Worm (Caenorhabditis elegans) whole organism, L3 larva: ENCODE data around the gene Y53F4A.2.

Experiments used
- R02D3.7 ChIP-seq: fragments of 150-350 bp; optimal IDR thresholded peaks from 2 replicates; lab custom pipeline; 2014; ENCODE audit warnings: missing biosample characterization, missing genetic modification characterization
- fkh-10 ChIP-seq: sonication (generic microtip); optimal IDR thresholded peaks from 2 replicates; lab custom pipeline; 2017; ENCODE audit warnings: missing biosample characterization, missing genetic modification reagents, missing genetic modification characterization
- fos-1 ChIP-seq: fragments of 150-350 bp; optimal IDR thresholded peaks from 2 replicates; lab custom pipeline; 2014; ENCODE audit warnings: missing biosample characterization, missing genetic modification characterization
- lin-15B ChIP-seq: fragments of 150-350 bp; optimal IDR thresholded peaks from 2 replicates; lab custom pipeline; 2014; ENCODE audit warnings: missing biosample characterization, missing genetic modification characterization
- mdl-1 ChIP-seq: fragments of 150-350 bp; optimal IDR thresholded peaks from 2 replicates; lab custom pipeline; 2014; ENCODE audit warnings: missing biosample characterization, missing genetic modification characterization
- mml-1 ChIP-seq: fragments of 150-350 bp; sonication (generic microtip); optimal IDR thresholded peaks from 3 replicates; lab custom pipeline; 2014; ENCODE audit warnings: missing biosample characterization, missing genetic modification characterization
- nhr-237 ChIP-seq: fragments of 150-350 bp; optimal IDR thresholded peaks from 2 replicates; lab custom pipeline; 2014; ENCODE audit warnings: missing biosample characterization, missing genetic modification characterization
- nhr-28 ChIP-seq: fragments of 150-350 bp; optimal IDR thresholded peaks from 2 replicates; lab custom pipeline; 2014; ENCODE audit warnings: missing biosample characterization, missing genetic modification characterization
- pha-4 ChIP-seq: fragments of 150-350 bp; optimal IDR thresholded peaks from 2 replicates; lab custom pipeline; 2014; ENCODE audit warnings: missing biosample characterization, missing genetic modification reagents, missing genetic modification characterization
- snpc-4 ChIP-seq: fragments of 150-350 bp; optimal IDR thresholded peaks from 2 replicates; lab custom pipeline; 2014; ENCODE audit warnings: missing biosample characterization, missing genetic modification characterization
- tbx-2 ChIP-seq: sonication (generic microtip); optimal IDR thresholded peaks from 2 replicates; lab custom pipeline; 2016; ENCODE audit warnings: mild to moderate bottlenecking, missing genetic modification characterization, missing compliant biosample characterization
- unc-39 ChIP-seq: sonication (generic microtip); optimal IDR thresholded peaks from 4 replicates; lab custom pipeline; 2017; ENCODE audit warnings: missing biosample characterization, missing genetic modification characterization
- unc-62 ChIP-seq: fragments of 150-350 bp; sonication (generic microtip); optimal IDR thresholded peaks from 4 replicates; lab custom pipeline; 2014; ENCODE audit warnings: missing biosample characterization, missing genetic modification reagents, missing genetic modification characterization
- zag-1 ChIP-seq: fragments of 150-350 bp; optimal IDR thresholded peaks from 2 replicates; lab custom pipeline; 2014; ENCODE audit warnings: missing biosample characterization, missing genetic modification characterization

DNA sequence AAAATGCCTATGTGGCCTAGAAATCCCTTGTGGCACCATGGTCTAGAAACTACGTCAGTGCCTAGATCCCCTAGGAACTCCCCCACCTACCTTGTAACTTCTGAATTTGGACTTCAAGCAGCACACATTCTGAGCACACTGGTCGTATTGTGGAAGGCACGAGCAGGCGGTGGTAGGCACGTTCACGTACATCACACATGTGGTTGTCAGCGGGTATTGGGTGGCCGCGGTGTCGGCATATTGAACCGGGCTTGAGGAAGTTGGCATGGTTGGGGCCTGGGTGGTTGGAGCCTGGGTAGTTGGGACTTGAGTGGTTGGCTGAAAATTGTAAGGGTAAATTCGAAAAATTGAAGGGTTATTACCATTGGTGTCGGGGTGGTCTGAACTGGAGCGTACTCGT, 30.8 kb upstream of the Y53F4A.2 start:
- TF ChIP-seq nhr-28 (no peak), unc-39 (tag; lab: Kevin White, UChicago) (no peak), fos-1 (no peak), mdl-1 (tag; lab: Kevin White, UChicago) (no peak), zag-1 (no peak), pha-4 (tag; lab: Kevin White, UChicago) (no peak), fkh-10 (no peak), mml-1 (tag; lab: Kevin White, UChicago) (no peak), R02D3.7 (tag; lab: Kevin White, UChicago) (no peak), snpc-4 (tag; lab: Kevin White, UChicago) (no peak), tbx-2 (tag; lab: Kevin White, UChicago) (no peak), unc-62 (GFP tag; lab: Kevin White, UChicago) (no peak), nhr-237 (no peak), lin-15B (tag; lab: Kevin White, UChicago) (no peak)
